Fruit fly (Drosophila melanogaster): Measurements from ENCODE around the gene alph.

dm6 chr3R:29617197-29617596 is 25.6 kb downstream of the alph start:
- TF ChIP-seq kay (GFP tag; optimal IDR thresholded peaks at IDR 0.05), result no peak
- no peak for TF ChIP-seq Dp (GFP tag; optimal IDR thresholded peaks at IDR 0.05)
- TF ChIP-seq fd64A (GFP tag; optimal IDR thresholded peaks at IDR 0.05), result no peak
- no peak for TF ChIP-seq CG31365 (tag; optimal IDR thresholded peaks at IDR 0.05)
- no peak for TF ChIP-seq CG10147 (GFP tag; optimal IDR thresholded peaks at IDR 0.05)
- TF ChIP-seq Atf-2 (GFP tag; optimal IDR thresholded peaks at IDR 0.05), result no peak
- TF ChIP-seq h (optimal IDR thresholded peaks at IDR 0.05), result no peak
- no peak for TF ChIP-seq psq (GFP tag; optimal IDR thresholded peaks at IDR 0.05)
- no peak for TF ChIP-seq chn (GFP tag; optimal IDR thresholded peaks at IDR 0.05)
- TF ChIP-seq Bgb (GFP tag; IDR thresholded peaks at IDR 0.05; ENCODE audit: partially characterized antibody), result no peak

Measured in whole organism, embryonic.